Worm (Caenorhabditis elegans): ENCODE results near the gene C08A9.10.

Gene C08A9.10

DNA sequence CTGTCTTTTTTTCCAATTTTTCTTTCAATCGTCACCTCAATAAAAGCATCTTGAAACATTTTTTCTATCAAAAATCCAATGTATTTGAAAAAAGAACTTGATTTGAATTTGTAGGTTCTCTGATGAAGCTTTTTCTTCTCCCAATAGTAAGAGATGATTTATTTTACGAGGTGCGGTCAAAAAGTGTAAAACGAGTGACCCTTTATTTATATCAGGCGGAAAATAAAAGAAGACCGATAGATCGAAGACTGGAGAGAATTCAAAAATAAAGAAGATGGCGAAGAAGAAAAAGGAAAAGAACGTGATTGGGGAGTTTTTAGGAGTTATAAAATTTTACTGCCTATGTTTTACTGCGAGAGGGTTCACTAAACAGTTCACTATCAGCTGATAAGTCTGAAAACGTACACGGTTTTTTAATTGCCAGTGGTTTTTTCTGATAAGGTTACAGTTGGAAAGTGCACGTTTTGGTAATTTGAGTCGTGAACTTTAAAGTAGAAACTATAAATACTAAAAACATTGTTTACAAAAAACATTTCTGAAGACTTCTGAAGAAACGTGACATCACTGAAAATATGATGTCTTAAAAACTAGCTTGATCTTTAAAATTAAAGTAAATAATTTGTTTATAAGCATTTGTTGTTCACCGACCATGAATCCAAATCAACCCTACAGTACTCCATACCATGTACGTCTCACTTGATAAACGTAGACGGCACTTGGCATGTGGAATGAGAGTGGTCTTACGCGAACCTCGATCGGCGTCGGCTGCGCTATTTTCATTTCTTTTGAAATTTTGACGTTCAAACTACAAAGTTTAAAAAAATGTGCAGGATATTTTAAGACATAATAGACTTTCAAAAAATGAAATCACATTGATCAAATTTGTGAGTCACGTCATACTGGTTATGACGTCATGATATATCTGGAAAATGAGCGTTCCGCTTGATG, 24.9 kb upstream of the C08A9.10 start:
- TF ChIP-seq med-1 (GFP tag; optimal IDR thresholded peaks at IDR 0.05; ENCODE audit: insufficient read depth), result no peak
- no peak for TF ChIP-seq ztf-29 (GFP tag; IDR thresholded peaks at IDR 0.05)
- no peak for TF ChIP-seq flt-1 (GFP tag; IDR thresholded peaks at IDR 0.05)
- TF ChIP-seq tab-1 (GFP tag; IDR thresholded peaks at IDR 0.05), result no peak
- no peak for TF ChIP-seq cog-1 (tag; optimal IDR thresholded peaks at IDR 0.05)
- TF ChIP-seq ztf-23 (GFP tag; IDR thresholded peaks at IDR 0.05), result no peak
- no peak for TF ChIP-seq klf-2 (GFP tag; conservative IDR thresholded peaks at IDR 0.05)

DNA sequence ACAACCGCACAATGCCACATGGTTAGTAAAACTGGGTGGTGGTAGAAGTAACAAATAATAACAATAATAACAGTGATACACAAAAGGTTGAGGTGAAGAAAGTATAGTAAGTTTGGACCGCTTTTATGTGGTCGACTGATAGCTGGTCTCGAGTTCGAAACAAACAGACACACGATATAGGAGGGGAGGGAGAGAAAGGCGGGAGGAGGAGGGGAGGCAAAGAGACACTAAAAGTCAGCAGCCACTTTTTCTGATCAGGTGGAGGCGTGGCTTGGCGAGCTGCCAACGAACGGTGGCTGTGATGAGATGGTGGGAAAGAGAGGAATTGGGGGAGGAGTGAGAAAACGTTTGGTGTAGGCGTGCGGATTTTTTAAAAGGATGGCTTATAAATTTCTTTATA, 22.6 kb upstream of the C08A9.10 start:
- no peak for TF ChIP-seq klf-2 (GFP tag; conservative IDR thresholded peaks at IDR 0.05)
- no peak for TF ChIP-seq T22C8.4 (GFP tag; IDR thresholded peaks at IDR 0.05)
- no peak for TF ChIP-seq med-1 (GFP tag; optimal IDR thresholded peaks at IDR 0.05; ENCODE audit: insufficient read depth)
- TF ChIP-seq flt-1 (GFP tag; IDR thresholded peaks at IDR 0.05), result no peak
- no peak for TF ChIP-seq ztf-29 (GFP tag; IDR thresholded peaks at IDR 0.05)
- TF ChIP-seq ref-1 (GFP tag; conservative IDR thresholded peaks at IDR 0.05), result no peak
- no peak for TF ChIP-seq cog-1 (tag; optimal IDR thresholded peaks at IDR 0.05)
- TF ChIP-seq ztf-23 (GFP tag; IDR thresholded peaks at IDR 0.05), result 0 out of 2 replicates have a peak, but pooled peaks have one; percentile 25

DNA sequence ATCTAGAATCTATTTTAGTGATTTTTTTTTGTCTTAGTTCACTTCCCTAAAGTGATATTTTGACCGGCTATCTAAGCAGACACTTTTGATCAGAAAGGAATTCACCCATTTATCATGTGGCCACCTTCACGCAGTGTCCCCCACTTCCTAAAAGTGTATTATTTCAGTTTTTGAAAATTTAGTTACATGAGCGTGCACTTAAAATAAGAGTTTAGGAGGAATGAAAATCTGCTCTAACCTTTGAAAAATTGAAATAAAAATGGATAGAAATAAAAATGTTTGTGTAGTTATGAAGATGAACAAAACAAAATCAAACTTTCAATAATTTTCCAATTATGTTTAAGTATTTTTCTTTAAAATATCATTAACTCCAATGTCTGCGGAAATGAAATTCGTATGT, 21.2 kb upstream of the C08A9.10 start:
- TF ChIP-seq flt-1 (GFP tag; IDR thresholded peaks at IDR 0.05), result no peak
- no peak for TF ChIP-seq tab-1 (GFP tag; IDR thresholded peaks at IDR 0.05)
- TF ChIP-seq ztf-23 (GFP tag; IDR thresholded peaks at IDR 0.05), result no peak
- TF ChIP-seq klf-2 (GFP tag; conservative IDR thresholded peaks at IDR 0.05), result no peak
- no peak for TF ChIP-seq ref-1 (GFP tag; conservative IDR thresholded peaks at IDR 0.05)
- no peak for TF ChIP-seq ztf-29 (GFP tag; IDR thresholded peaks at IDR 0.05)
- TF ChIP-seq med-1 (GFP tag; optimal IDR thresholded peaks at IDR 0.05; ENCODE audit: insufficient read depth), result no peak
- TF ChIP-seq cog-1 (tag; optimal IDR thresholded peaks at IDR 0.05), result no peak
- TF ChIP-seq T22C8.4 (GFP tag; IDR thresholded peaks at IDR 0.05), result no peak

DNA sequence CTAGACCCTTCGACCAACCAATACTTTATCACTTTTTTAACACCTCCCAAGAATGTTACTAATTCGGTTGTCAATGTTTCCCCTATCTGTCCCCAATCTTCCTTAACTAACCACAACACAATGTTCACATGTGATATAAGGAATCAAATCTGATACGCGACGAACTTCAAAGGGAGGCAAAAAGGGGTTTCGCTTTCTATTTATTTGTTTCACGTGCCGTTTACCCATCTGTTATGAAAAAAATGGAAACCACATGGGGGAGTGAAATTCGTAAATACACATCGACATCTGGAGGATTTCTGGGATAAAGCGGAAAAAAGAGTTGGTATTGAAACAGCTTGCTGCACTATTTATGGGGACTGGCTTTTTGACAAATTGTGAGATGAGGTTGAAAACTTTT, 18.8 kb upstream of the C08A9.10 start:
- TF ChIP-seq ztf-29 (GFP tag; IDR thresholded peaks at IDR 0.05) (no peak), tab-1 (GFP tag; IDR thresholded peaks at IDR 0.05) (no peak), med-1 (GFP tag; optimal IDR thresholded peaks at IDR 0.05; ENCODE audit: insufficient read depth) (no peak), T22C8.4 (GFP tag; IDR thresholded peaks at IDR 0.05) (no peak), ref-1 (GFP tag; conservative IDR thresholded peaks at IDR 0.05) (no peak), cog-1 (tag; optimal IDR thresholded peaks at IDR 0.05) (no peak), ztf-23 (GFP tag; IDR thresholded peaks at IDR 0.05) (no peak), flt-1 (GFP tag; IDR thresholded peaks at IDR 0.05) (no peak), klf-2 (GFP tag; conservative IDR thresholded peaks at IDR 0.05) (no peak)

DNA sequence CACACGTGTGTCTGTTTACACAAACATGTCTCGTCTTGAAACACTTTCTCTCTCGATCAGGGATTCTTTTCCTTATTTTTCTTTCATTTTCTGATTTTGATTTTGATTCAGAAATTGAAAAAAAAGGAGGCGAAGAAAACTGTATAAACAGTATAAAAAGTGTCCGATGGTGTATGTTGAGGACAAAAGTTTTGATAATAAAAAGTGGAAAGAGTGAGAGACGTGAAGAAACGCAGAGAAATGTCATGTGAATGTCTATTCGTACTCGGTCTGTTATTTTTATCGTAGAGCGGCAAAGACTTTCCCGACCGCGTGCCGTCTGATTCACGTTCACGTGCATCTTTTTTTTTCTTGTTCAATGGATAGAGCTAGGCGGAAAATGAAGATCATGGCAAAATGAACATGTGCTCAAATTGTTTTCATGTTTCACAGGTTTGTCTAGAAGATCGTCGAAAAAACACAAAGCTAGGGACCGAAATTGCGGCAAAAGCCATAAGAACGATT, 17.2 kb upstream of the C08A9.10 start:
- TF ChIP-seq ztf-29 (GFP tag; IDR thresholded peaks at IDR 0.05) (no peak), ref-1 (GFP tag; conservative IDR thresholded peaks at IDR 0.05) (no peak)

DNA sequence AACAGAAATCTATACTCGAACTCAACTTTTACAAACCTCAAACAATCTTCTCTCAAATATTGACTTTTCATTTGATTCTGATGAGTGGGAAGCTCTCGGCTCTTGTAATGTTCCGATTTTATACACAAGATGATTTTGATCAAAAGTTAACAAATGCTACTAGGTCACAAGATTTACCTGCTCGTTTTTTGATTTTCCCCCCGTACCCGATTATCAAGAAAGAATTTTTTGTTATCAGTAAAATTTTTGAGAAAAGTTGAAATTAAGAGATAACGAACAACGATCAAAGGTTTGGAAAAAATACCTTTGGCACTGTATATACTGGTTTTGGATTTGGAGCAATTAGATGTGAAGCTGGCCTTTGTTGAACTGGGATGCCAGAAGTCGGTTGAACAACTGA, 16.2 kb upstream of the C08A9.10 start:
- no peak for TF ChIP-seq flt-1 (GFP tag; IDR thresholded peaks at IDR 0.05)
- TF ChIP-seq med-1 (GFP tag; optimal IDR thresholded peaks at IDR 0.05; ENCODE audit: insufficient read depth), result no peak
- no peak for TF ChIP-seq klf-2 (GFP tag; conservative IDR thresholded peaks at IDR 0.05)

DNA sequence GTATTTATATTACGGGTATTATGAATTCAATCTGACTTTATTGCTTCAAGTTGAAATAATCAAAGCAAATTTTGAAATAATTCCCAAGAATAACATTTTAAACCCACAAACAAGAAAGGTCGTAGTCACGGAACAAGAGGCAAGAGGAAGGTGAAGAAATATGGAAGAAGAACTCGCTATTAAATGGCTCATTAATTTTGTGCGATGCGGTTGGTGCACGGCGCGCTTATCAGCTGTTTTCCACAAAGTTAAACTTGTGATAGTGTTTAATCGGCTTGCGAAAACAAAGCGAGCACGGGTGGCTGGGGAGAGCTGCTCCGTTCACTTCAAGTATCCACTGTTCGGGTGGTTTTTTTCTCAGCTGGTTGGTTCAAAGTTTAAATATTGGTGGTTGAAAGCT, 14.0 kb upstream of the C08A9.10 start:
- no peak for TF ChIP-seq klf-2 (GFP tag; conservative IDR thresholded peaks at IDR 0.05)
- TF ChIP-seq flt-1 (GFP tag; IDR thresholded peaks at IDR 0.05), result no peak
- TF ChIP-seq ztf-29 (GFP tag; IDR thresholded peaks at IDR 0.05), result no peak
- TF ChIP-seq cog-1 (tag; optimal IDR thresholded peaks at IDR 0.05), result no peak
- TF ChIP-seq ztf-23 (GFP tag; IDR thresholded peaks at IDR 0.05), result no peak
- no peak for TF ChIP-seq med-1 (GFP tag; optimal IDR thresholded peaks at IDR 0.05; ENCODE audit: insufficient read depth)
- no peak for TF ChIP-seq tab-1 (GFP tag; IDR thresholded peaks at IDR 0.05)
- TF ChIP-seq ref-1 (GFP tag; conservative IDR thresholded peaks at IDR 0.05), result no peak
- TF ChIP-seq T22C8.4 (GFP tag; IDR thresholded peaks at IDR 0.05), result no peak

DNA sequence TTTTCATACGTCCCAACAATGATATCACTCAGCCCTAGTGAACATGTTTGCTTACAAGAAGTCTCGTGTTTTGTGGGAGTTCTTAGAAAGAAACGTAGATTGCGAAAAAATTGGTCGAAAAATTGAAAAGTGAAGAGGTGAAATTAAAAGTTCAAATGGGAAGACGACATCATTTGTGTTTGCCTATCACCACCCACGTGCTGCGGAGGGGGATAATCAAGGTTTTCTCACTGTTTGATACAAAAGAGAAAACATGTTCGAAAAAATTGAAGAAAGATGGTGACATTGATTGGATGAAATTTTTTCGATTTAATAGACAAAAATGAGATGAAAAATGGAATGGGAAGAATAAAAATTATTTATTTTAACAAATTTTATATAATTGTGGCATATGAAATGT, 10.5 kb upstream of the C08A9.10 start:
- TF ChIP-seq ztf-29 (GFP tag; IDR thresholded peaks at IDR 0.05) (no peak), ztf-23 (GFP tag; IDR thresholded peaks at IDR 0.05) (no peak), med-1 (GFP tag; optimal IDR thresholded peaks at IDR 0.05; ENCODE audit: insufficient read depth) (no peak), klf-2 (GFP tag; conservative IDR thresholded peaks at IDR 0.05) (no peak), T22C8.4 (GFP tag; IDR thresholded peaks at IDR 0.05) (no peak), tab-1 (GFP tag; IDR thresholded peaks at IDR 0.05) (no peak), ref-1 (GFP tag; conservative IDR thresholded peaks at IDR 0.05) (no peak), cog-1 (tag; optimal IDR thresholded peaks at IDR 0.05) (no peak), flt-1 (GFP tag; IDR thresholded peaks at IDR 0.05) (no peak)

DNA sequence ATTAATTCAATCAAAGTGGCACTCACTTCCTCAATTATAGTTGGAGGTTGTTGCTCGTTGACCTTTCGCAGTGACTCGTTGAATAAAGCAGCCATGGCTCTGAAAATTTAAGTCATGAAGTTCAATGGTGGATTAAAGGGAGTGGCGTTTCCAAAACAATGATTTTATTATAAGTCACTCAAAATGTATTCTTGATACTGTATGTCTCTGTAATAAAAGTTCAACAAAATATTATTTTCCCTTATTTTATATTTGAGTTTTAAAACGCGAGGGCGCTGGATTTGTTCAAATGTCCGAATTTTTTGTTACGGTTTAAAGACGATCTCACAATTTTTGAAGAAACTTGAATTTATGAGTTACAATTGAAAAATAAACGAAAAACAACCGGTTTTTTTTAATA, 8.9 kb upstream of the C08A9.10 start, which contains the start of gene C30G4.4:
Gene C30G4.4, minus strand, starts transcription at position 101 of the 400 bp plus-strand sequence.
- TF ChIP-seq med-1 (GFP tag; optimal IDR thresholded peaks at IDR 0.05; ENCODE audit: insufficient read depth) (no peak), T22C8.4 (GFP tag; IDR thresholded peaks at IDR 0.05) (no peak)

DNA sequence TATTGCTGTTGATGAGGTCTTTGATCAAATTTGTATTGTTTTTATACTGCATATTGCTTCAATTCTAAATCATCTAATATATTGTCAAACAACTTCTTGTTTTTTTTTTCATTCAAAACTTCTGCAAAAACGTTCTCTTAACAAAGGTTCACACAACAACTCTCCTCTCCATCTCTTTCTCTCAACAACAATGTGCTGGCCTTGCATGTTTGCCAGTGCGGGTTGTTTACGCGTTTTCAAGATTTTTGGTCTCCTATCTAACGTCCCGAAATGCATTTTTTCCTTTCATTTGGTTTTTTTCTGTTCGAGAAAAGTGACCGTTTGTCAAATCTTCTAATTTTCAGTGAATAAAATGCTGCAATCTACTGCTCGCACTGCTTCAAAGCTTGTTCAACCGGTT, 11.4 kb downstream of the C08A9.10 start, which contains the start of gene sod-3:
Gene sod-3, plus strand, starts transcription at position 338 of the 400 bp plus-strand sequence.
- TF ChIP-seq klf-2 (GFP tag; conservative IDR thresholded peaks at IDR 0.05) (no peak), ztf-29 (GFP tag; IDR thresholded peaks at IDR 0.05) (no peak)
